Fruit fly (Drosophila melanogaster): ENCODE measurements around the gene CG46426.

- no peak for TF ChIP-seq Mnt (GFP tag; optimal IDR thresholded peaks at IDR 0.05)
- TF ChIP-seq CG12768 (GFP tag; optimal IDR thresholded peaks at IDR 0.05), result no peak
- no peak for TF ChIP-seq CG14711 (tag; optimal IDR thresholded peaks at IDR 0.05)
- no peak for TF ChIP-seq kay (GFP tag; ENCODE audit: borderline replicate concordance)
- TF ChIP-seq ovo (GFP tag; optimal IDR thresholded peaks at IDR 0.05), result no peak
- TF ChIP-seq cic (GFP tag; optimal IDR thresholded peaks at IDR 0.05), result no peak
- TF ChIP-seq Crg-1 (GFP tag; optimal IDR thresholded peaks at IDR 0.05), result no peak
- no peak for TF ChIP-seq CG7101 (tag; optimal IDR thresholded peaks at IDR 0.05)
- no peak for TF ChIP-seq bab1 (GFP tag; optimal IDR thresholded peaks at IDR 0.05)
- TF ChIP-seq CG1620 (GFP tag; optimal IDR thresholded peaks at IDR 0.05), result no peak
- TF ChIP-seq CG7045 (GFP tag; optimal IDR thresholded peaks at IDR 0.05), result no peak
- TF ChIP-seq CG11617 (GFP tag; optimal IDR thresholded peaks at IDR 0.05), result no peak
Measured at dm6 chr2L:11874232-11874765, 31.7 kb downstream of the CG46426 start.
